Worm (Caenorhabditis elegans) whole organism, late embryonic: ENCODE measurements around the gene T19H5.4.
"Not testable (repeated sequence)": the region's sequence is repeated elsewhere in the genome, so short reads cannot be mapped to it uniquely, and the experiment has no call there.

ENCODE experiments used
- C08G9.2 ChIP-seq: sonication (generic microtip); optimal IDR thresholded peaks from 2 replicates; lab custom pipeline; 2016; ENCODE audit warnings: mild to moderate bottlenecking, missing genetic modification characterization, moderate library complexity, missing compliant biosample characterization
- C38D4.7 ChIP-seq: fragments of 200-800 bp; sonication (Bioruptor generic); optimal IDR thresholded peaks from 2 replicates; lab custom pipeline; 2018; ENCODE audit warnings: mild to moderate bottlenecking, missing genetic modification characterization, moderate library complexity, missing compliant biosample characterization
- F13H6.1 ChIP-seq: sonication (generic microtip); optimal IDR thresholded peaks from 2 replicates; lab custom pipeline; 2016; ENCODE audit warnings: missing genetic modification characterization, missing compliant biosample characterization
- T23F11.4 ChIP-seq: fragments of 200-800 bp; sonication (Bioruptor generic); optimal IDR thresholded peaks from 2 replicates; lab custom pipeline; 2018; ENCODE audit warnings: mild to moderate bottlenecking, missing genetic modification characterization, missing compliant biosample characterization
- ceh-18 ChIP-seq: sonication (generic microtip); optimal IDR thresholded peaks from 2 replicates; lab custom pipeline; 2016; ENCODE audit warnings: missing genetic modification characterization, missing compliant biosample characterization
- ceh-19 ChIP-seq: fragments of 200-800 bp; sonication (Bioruptor generic); optimal IDR thresholded peaks from 2 replicates; lab custom pipeline; 2018; ENCODE audit warnings: mild to moderate bottlenecking, missing genetic modification characterization, missing compliant biosample characterization
- ceh-22 ChIP-seq: sonication (generic microtip); optimal IDR thresholded peaks from 2 replicates; lab custom pipeline; 2017; ENCODE audit warnings: missing biosample characterization, missing genetic modification characterization
- ceh-45 ChIP-seq: fragments of 200-800 bp; sonication (Bioruptor generic); IDR thresholded peaks from 2 replicates; pipeline ENCODE4 v1.3.6; 2022; ENCODE audit warnings: missing genetic modification reagents, missing genetic modification characterization, missing compliant biosample characterization
- ceh-9 ChIP-seq: sonication (generic microtip); optimal IDR thresholded peaks from 2 replicates; lab custom pipeline; 2016; ENCODE audit warnings: mild to moderate bottlenecking, missing genetic modification characterization, inconsistent platforms, missing compliant biosample characterization
- che-1 ChIP-seq: sonication (generic microtip); optimal IDR thresholded peaks from 2 replicates; lab custom pipeline; 2016; ENCODE audit warnings: mild to moderate bottlenecking, missing genetic modification characterization, missing compliant biosample characterization
- elt-2 ChIP-seq: sonication (generic microtip); optimal IDR thresholded peaks from 2 replicates; lab custom pipeline; 2016; ENCODE audit warnings: missing genetic modification reagents, missing genetic modification characterization, missing compliant biosample characterization
- elt-4 ChIP-seq: sonication (generic microtip); optimal IDR thresholded peaks from 2 replicates; lab custom pipeline; 2016; ENCODE audit warnings: missing genetic modification characterization, missing compliant biosample characterization
- ets-4 ChIP-seq: sonication (generic microtip); optimal IDR thresholded peaks from 2 replicates; lab custom pipeline; 2016; ENCODE audit warnings: missing genetic modification characterization, missing compliant biosample characterization
- fkh-10 ChIP-seq: fragments of 150-350 bp; optimal IDR thresholded peaks from 2 replicates; lab custom pipeline; 2014; ENCODE audit warnings: missing biosample characterization, missing genetic modification reagents, missing genetic modification characterization
- fkh-6 ChIP-seq: sonication (generic microtip); optimal IDR thresholded peaks from 2 replicates; lab custom pipeline; 2016; ENCODE audit warnings: missing genetic modification characterization, missing compliant biosample characterization
- hlh-13 ChIP-seq: fragments of 200-800 bp; sonication (Bioruptor generic); optimal IDR thresholded peaks from 2 replicates; lab custom pipeline; 2018; ENCODE audit warnings: mild to moderate bottlenecking, missing genetic modification characterization, missing compliant biosample characterization
- hlh-15 ChIP-seq: sonication (generic microtip); optimal IDR thresholded peaks from 2 replicates; lab custom pipeline; 2016; ENCODE audit warnings: missing genetic modification characterization, missing compliant biosample characterization
- lim-6 ChIP-seq: sonication (generic microtip); optimal IDR thresholded peaks from 2 replicates; lab custom pipeline; 2016; ENCODE audit warnings: missing genetic modification characterization, missing compliant biosample characterization
- madf-2 ChIP-seq: sonication (generic microtip); optimal IDR thresholded peaks from 2 replicates; lab custom pipeline; 2017; ENCODE audit warnings: missing genetic modification characterization, missing compliant biosample characterization
- nhr-11 ChIP-seq: fragments of 150-350 bp; optimal IDR thresholded peaks from 2 replicates; lab custom pipeline; 2014; ENCODE audit warnings: missing biosample characterization, missing genetic modification characterization
- npax-4 ChIP-seq: sonication (generic microtip); optimal IDR thresholded peaks from 2 replicates; lab custom pipeline; 2016; ENCODE audit warnings: missing genetic modification characterization, missing compliant biosample characterization
- odd-2 ChIP-seq: sonication (generic microtip); optimal IDR thresholded peaks from 2 replicates; lab custom pipeline; 2017; ENCODE audit warnings: antibody characterized with exemption, mild to moderate bottlenecking, missing genetic modification characterization, missing compliant biosample characterization
- pat-9 ChIP-seq: fragments of 200-800 bp; sonication (Bioruptor generic); optimal IDR thresholded peaks from 2 replicates; lab custom pipeline; 2018; ENCODE audit warnings: mild to moderate bottlenecking, missing genetic modification characterization, moderate library complexity, missing compliant biosample characterization
- sdc-2 ChIP-seq: sonication (generic microtip); optimal IDR thresholded peaks from 2 replicates; lab custom pipeline; 2016; ENCODE audit warnings: missing genotype, missing genetic modification characterization, missing compliant biosample characterization
- sox-4 ChIP-seq: sonication (generic microtip); optimal IDR thresholded peaks from 2 replicates; lab custom pipeline; 2017; ENCODE audit warnings: mild to moderate bottlenecking, missing genetic modification characterization, inconsistent platforms, missing compliant biosample characterization
- syd-9 ChIP-seq: sonication (generic microtip); optimal IDR thresholded peaks from 2 replicates; lab custom pipeline; 2016; ENCODE audit warnings: mild to moderate bottlenecking, missing genetic modification characterization, moderate library complexity, missing compliant biosample characterization
- tbx-2 ChIP-seq: sonication (generic microtip); optimal IDR thresholded peaks from 2 replicates; lab custom pipeline; 2016; ENCODE audit warnings: missing genetic modification characterization, missing compliant biosample characterization
- tbx-7 ChIP-seq: sonication (generic microtip); optimal IDR thresholded peaks from 2 replicates; lab custom pipeline; 2016; ENCODE audit warnings: missing genotype, missing genetic modification characterization, missing compliant biosample characterization
- ttx-3 ChIP-seq: sonication (generic microtip); optimal IDR thresholded peaks from 2 replicates; lab custom pipeline; 2016; ENCODE audit warnings: missing genetic modification reagents, missing genetic modification characterization, missing compliant biosample characterization
- unc-3 ChIP-seq, 2 experiments: fragments of 200-800 bp in 1 of 2; sonication (Bioruptor generic) in 1 of 2; sonication (generic microtip) in 1 of 2; conservative IDR thresholded peaks in 1 of 2; optimal IDR thresholded peaks in 1 of 2; 2 replicates each; pipeline versions ENCODE4 v1.3.6 to Lab custom; 2016 to 2022; ENCODE audit warnings: missing compliant biosample characterization in 2 of 2, missing genetic modification characterization in 2 of 2, missing genetic modification reagents in 1 of 2
- unc-42 ChIP-seq: sonication (generic microtip); optimal IDR thresholded peaks from 2 replicates; lab custom pipeline; 2016; ENCODE audit warnings: missing genotype, missing genetic modification characterization, missing compliant biosample characterization
- unc-86 ChIP-seq: sonication (generic microtip); optimal IDR thresholded peaks from 2 replicates; lab custom pipeline; 2016; ENCODE audit warnings: missing genetic modification characterization, missing compliant biosample characterization

T19H5.4 gene

ce11 chrII:9474367-9475105, 12.7 kb downstream of the T19H5.4 start, which contains the start of the genes chil-25 and chil-26:
Gene chil-25 (minus strand): TSS chrII:9474467.
Gene chil-26 (plus strand): TSS chrII:9475055.
- no peak for TF ChIP-seq syd-9
- TF ChIP-seq ceh-18 (tag; lab: Kevin White, UChicago): no peak
- TF ChIP-seq fkh-10 (GFP tag; lab: Kevin White, UChicago): no peak
- TF ChIP-seq lim-6: no peak
- no peak for TF ChIP-seq sox-4
- TF ChIP-seq odd-2 (tag; lab: Kevin White, UChicago): no peak
- TF ChIP-seq ceh-45 (GFP tag; lab: Robert Waterston, UW): no peak
- TF ChIP-seq elt-4: no peak
- no peak for TF ChIP-seq nhr-11 (tag; lab: Kevin White, UChicago)
- no peak for TF ChIP-seq ttx-3 (tag; lab: Kevin White, UChicago)
- no peak for TF ChIP-seq ceh-19 (GFP tag; lab: Kevin White, UChicago)
- no peak for TF ChIP-seq hlh-13
- TF ChIP-seq F13H6.1 (tag; lab: Kevin White, UChicago): no peak
- no peak for TF ChIP-seq sdc-2 (tag; lab: Kevin White, UChicago)

DNA sequence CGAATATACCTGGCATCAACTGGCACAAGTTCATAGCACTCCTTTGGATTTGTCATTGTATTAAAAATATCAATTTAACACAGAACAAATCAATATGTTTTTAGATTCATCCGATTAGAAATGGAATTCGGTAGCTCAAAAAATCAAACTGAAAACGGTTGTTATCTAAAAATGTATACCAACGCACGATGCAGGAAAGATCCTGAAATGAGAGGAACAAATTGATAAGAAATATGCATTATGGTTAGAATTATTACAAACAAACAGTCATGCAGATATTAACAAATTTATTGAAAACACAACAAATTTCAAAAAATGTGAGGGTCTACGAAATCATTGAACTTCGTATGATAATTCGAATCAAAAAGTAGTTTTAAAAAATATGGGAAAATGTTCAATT, 17.2 kb downstream of the T19H5.4 start, which contains the start of gene T19H5.6:
Gene T19H5.6, minus strand, starts transcription at position 195 of the 400 bp plus-strand sequence.
- TF ChIP-seq C08G9.2 (tag; lab: Kevin White, UChicago) (no peak), T23F11.4 (no peak), elt-2 (tag; lab: Kevin White, UChicago) (peak; percentile 4)
- TF ChIP-seq, all 69 proteins: peak for 1

- TF ChIP-seq che-1 (tag; lab: Kevin White, UChicago) (no peak), elt-2 (tag; lab: Kevin White, UChicago) (peak; percentile 82)
Measured at ce11 chrII:9468414-9468813, 18.8 kb downstream of the T19H5.4 start, which contains the start of gene chil-23. Gene chil-23 (minus strand): TSS chrII:9468611.

- no peak for TF ChIP-seq unc-42 (tag; lab: Kevin White, UChicago)
- no peak for TF ChIP-seq tbx-2 (tag; lab: Kevin White, UChicago)
- TF ChIP-seq unc-86 (tag; lab: Kevin White, UChicago): no peak
- no peak for TF ChIP-seq npax-4 (tag; lab: Kevin White, UChicago)
- TF ChIP-seq ceh-22 (tag; lab: Kevin White, UChicago): no peak
- no peak for TF ChIP-seq C08G9.2 (tag; lab: Kevin White, UChicago)
- TF ChIP-seq ets-4: no peak
- no peak for TF ChIP-seq madf-2 (tag; lab: Kevin White, UChicago)
- TF ChIP-seq pat-9 (tag; lab: Kevin White, UChicago): no peak
- TF ChIP-seq unc-3 (GFP tag; conservative IDR thresholded peaks at IDR 0.05; lab: Robert Waterston, UW): no peak
- TF ChIP-seq unc-3 (tag; optimal IDR thresholded peaks at IDR 0.05; lab: Kevin White, UChicago): no peak
- TF ChIP-seq fkh-6 (tag; lab: Kevin White, UChicago): no peak
- no peak for TF ChIP-seq tbx-7 (tag; lab: Kevin White, UChicago)
- no peak for TF ChIP-seq hlh-15
Measured at ce11 chrII:9466095-9466494, 21.1 kb downstream of the T19H5.4 start, which contains the start of gene chil-22. Gene chil-22 (minus strand): TSS chrII:9466195.

- TF ChIP-seq ceh-19 (GFP tag; lab: Kevin White, UChicago); pat-9 (tag; lab: Kevin White, UChicago); fkh-10 (GFP tag; lab: Kevin White, UChicago): not testable (repeated sequence)
Measured at ce11 chrII:9461881-9462280, 25.3 kb downstream of the T19H5.4 start, which contains the start of gene chil-21. Gene chil-21 (minus strand): TSS chrII:9461981.

DNA sequence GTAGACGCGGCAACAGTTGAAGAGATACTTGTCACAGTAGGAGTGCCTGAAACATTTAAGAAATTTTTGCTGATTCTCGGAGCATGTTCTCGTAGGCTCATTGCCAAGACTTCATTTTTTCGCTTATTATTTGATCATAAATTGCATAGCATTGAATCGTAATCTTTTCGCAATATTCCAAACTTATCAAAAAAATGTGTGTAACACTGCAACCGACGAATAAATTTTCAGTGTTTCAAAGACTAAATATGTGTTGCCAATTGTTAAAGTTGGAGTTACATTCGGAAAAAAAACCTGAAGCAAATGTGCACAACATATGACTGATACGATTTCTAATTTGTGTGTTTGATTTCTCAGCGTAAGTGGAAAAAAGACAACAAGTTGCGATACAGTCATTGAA, 27.7 kb downstream of the T19H5.4 start, which contains the start of gene R09D1.14:
Gene R09D1.14, minus strand, starts transcription at position 101 of the 400 bp plus-strand sequence.
- TF ChIP-seq C38D4.7 (GFP tag; lab: Kevin White, UChicago); elt-2 (tag; lab: Kevin White, UChicago); ceh-9: not testable (repeated sequence)
